Fruit fly (Drosophila melanogaster) whole organism, prepupa: ENCODE data around the gene hng2.

Experiments
- CG10631 ChIP-seq: fragments of 200-800 bp; sonication (Bioruptor generic); optimal IDR thresholded peaks from 2 replicates; lab custom pipeline; 2016; ENCODE audit warnings: missing biosample characterization, missing genetic modification characterization
- CG11294 ChIP-seq: fragments of 200-800 bp; sonication (Bioruptor generic); IDR thresholded peaks from 2 replicates; pipeline ENCODE4 v1.3.6; 2022; ENCODE audit warnings: missing biosample characterization, missing genetic modification characterization
- CG11762 ChIP-seq: fragments of 200-800 bp; sonication (Bioruptor generic); optimal IDR thresholded peaks from 3 replicates; lab custom pipeline; 2016; ENCODE audit warnings: missing biosample characterization, missing genetic modification characterization; ENCODE audit not compliant: insufficient read depth
- CG11902 ChIP-seq: fragments of 200-800 bp; sonication (Bioruptor generic); optimal IDR thresholded peaks from 3 replicates; lab custom pipeline; 2016; ENCODE audit warnings: missing biosample characterization, missing genetic modification characterization
- CG1621 ChIP-seq: fragments of 200-800 bp; sonication (Bioruptor generic); optimal IDR thresholded peaks from 3 replicates; lab custom pipeline; 2018; ENCODE audit warnings: missing biosample characterization, mild to moderate bottlenecking, missing genetic modification characterization
- CG31627 ChIP-seq: fragments of 200-800 bp; sonication (Bioruptor generic); optimal IDR thresholded peaks from 3 replicates; lab custom pipeline; 2016; ENCODE audit warnings: missing biosample characterization, missing genetic modification characterization
- CG32006 ChIP-seq: fragments of 200-800 bp; sonication (Bioruptor generic); optimal IDR thresholded peaks from 3 replicates; lab custom pipeline; 2017; ENCODE audit warnings: missing biosample characterization, mild to moderate bottlenecking, missing genetic modification characterization
- CG34406 ChIP-seq: fragments of 200-800 bp; sonication (Bioruptor generic); optimal IDR thresholded peaks from 3 replicates; lab custom pipeline; 2016; ENCODE audit warnings: missing biosample characterization, missing genetic modification characterization
- CG3919 ChIP-seq: fragments of 200-800 bp; sonication (Bioruptor generic); optimal IDR thresholded peaks from 3 replicates; lab custom pipeline; 2016; ENCODE audit warnings: missing biosample characterization, missing genetic modification characterization
- CG4318 ChIP-seq: fragments of 200-800 bp; sonication (Bioruptor generic); optimal IDR thresholded peaks from 3 replicates; lab custom pipeline; 2017; ENCODE audit warnings: missing biosample characterization, mild to moderate bottlenecking, missing genetic modification characterization
- CG6163 ChIP-seq: fragments of 200-800 bp; sonication (Bioruptor generic); IDR thresholded peaks from 3 replicates; pipeline ENCODE4 v1.3.6; 2022; ENCODE audit warnings: missing biosample characterization, missing genetic modification characterization
- CG6276 ChIP-seq: fragments of 200-800 bp; sonication (Bioruptor generic); optimal IDR thresholded peaks from 2 replicates; lab custom pipeline; 2017; ENCODE audit warnings: missing biosample characterization, mild to moderate bottlenecking, missing genetic modification characterization
- CG6792 ChIP-seq: fragments of 200-800 bp; sonication (Bioruptor generic); optimal IDR thresholded peaks from 3 replicates; lab custom pipeline; 2016; ENCODE audit warnings: missing biosample characterization, missing genetic modification characterization
- CG6808 ChIP-seq: fragments of 200-800 bp; sonication (Bioruptor generic); optimal IDR thresholded peaks from 3 replicates; lab custom pipeline; 2017; ENCODE audit warnings: missing biosample characterization, missing genetic modification characterization, mild to moderate bottlenecking, moderate library complexity, missing genetic modification reagents
- CG6854 ChIP-seq: fragments of 200-800 bp; sonication (Bioruptor generic); optimal IDR thresholded peaks from 2 replicates; lab custom pipeline; 2017; ENCODE audit warnings: missing biosample characterization, mild to moderate bottlenecking, missing genetic modification characterization
- CG7368 ChIP-seq: fragments of 200-800 bp; sonication (Bioruptor generic); optimal IDR thresholded peaks from 3 replicates; lab custom pipeline; 2016; ENCODE audit warnings: missing biosample characterization, missing genetic modification characterization
- CG8119 ChIP-seq: fragments of 200-800 bp; sonication (Bioruptor generic); IDR thresholded peaks from 3 replicates; pipeline ENCODE4 v1.3.6; 2022; ENCODE audit warnings: missing biosample characterization, missing genetic modification characterization
- CG8319 ChIP-seq: fragments of 200-800 bp; sonication (Bioruptor generic); optimal IDR thresholded peaks from 3 replicates; lab custom pipeline; 2016; ENCODE audit warnings: missing biosample characterization, missing genetic modification characterization
- CG8632 ChIP-seq: fragments of 200-800 bp; sonication (Bioruptor generic); optimal IDR thresholded peaks from 3 replicates; lab custom pipeline; 2016; ENCODE audit warnings: missing biosample characterization, missing genetic modification characterization
- Eip75B ChIP-seq: fragments of 200-800 bp; sonication (Bioruptor generic); optimal IDR thresholded peaks from 3 replicates; lab custom pipeline; 2016; ENCODE audit warnings: missing biosample characterization, missing genetic modification characterization
- Eip78C ChIP-seq: fragments of 200-800 bp; sonication (Bioruptor generic); peaks from one replicate; lab custom pipeline; 2016; ENCODE audit warnings: missing biosample characterization, missing genetic modification characterization
- Ets21C ChIP-seq: fragments of 200-800 bp; sonication (Bioruptor generic); optimal IDR thresholded peaks from 3 replicates; lab custom pipeline; 2016; ENCODE audit warnings: missing biosample characterization, missing genetic modification characterization
- Ets96B ChIP-seq: fragments of 200-800 bp; optimal IDR thresholded peaks from 2 replicates; lab custom pipeline; 2019; ENCODE audit warnings: missing biosample characterization, mild to moderate bottlenecking, missing genetic modification characterization, moderate library complexity
- Hr38 ChIP-seq: sonication (Bioruptor generic); optimal IDR thresholded peaks from 2 replicates; lab custom pipeline; 2016; ENCODE audit warnings: missing biosample characterization, missing genetic modification characterization
- Hr39 ChIP-seq: fragments of 200-800 bp; sonication (Bioruptor generic); optimal IDR thresholded peaks from 2 replicates; lab custom pipeline; 2016; ENCODE audit warnings: missing biosample characterization, missing genetic modification characterization
- Hr4 ChIP-seq: fragments of 200-800 bp; sonication (Bioruptor generic); optimal IDR thresholded peaks from 3 replicates; lab custom pipeline; 2016; ENCODE audit warnings: missing biosample characterization, missing genetic modification characterization
- Lpt ChIP-seq: fragments of 200-800 bp; sonication (Bioruptor generic); optimal IDR thresholded peaks from 3 replicates; lab custom pipeline; 2016; ENCODE audit warnings: missing biosample characterization, missing genetic modification characterization
- Met ChIP-seq: fragments of 200-800 bp; sonication (Bioruptor generic); optimal IDR thresholded peaks from 3 replicates; lab custom pipeline; 2016; ENCODE audit warnings: missing biosample characterization, missing genetic modification characterization
- OdsH ChIP-seq: fragments of 200-800 bp; sonication (Bioruptor generic); optimal IDR thresholded peaks from 3 replicates; lab custom pipeline; 2016; ENCODE audit warnings: missing biosample characterization, missing genetic modification characterization
- Smox ChIP-seq: fragments of 200-800 bp; sonication (Bioruptor generic); optimal IDR thresholded peaks from 3 replicates; lab custom pipeline; 2016; ENCODE audit warnings: missing biosample characterization, missing genetic modification characterization
- Sox102F ChIP-seq: fragments of 200-800 bp; sonication (Bioruptor generic); optimal IDR thresholded peaks from 2 replicates; lab custom pipeline; 2016; ENCODE audit warnings: missing biosample characterization, mild to moderate bottlenecking, missing genetic modification characterization
- Sox14 ChIP-seq: fragments of 200-800 bp; sonication (Bioruptor generic); optimal IDR thresholded peaks from 3 replicates; lab custom pipeline; 2016; ENCODE audit warnings: missing biosample characterization, missing genetic modification characterization
- achi ChIP-seq: fragments of 200-800 bp; sonication (Bioruptor generic); optimal IDR thresholded peaks from 3 replicates; lab custom pipeline; 2016; ENCODE audit warnings: missing biosample characterization, missing genetic modification characterization
- acj6 ChIP-seq: fragments of 200-800 bp; sonication (Bioruptor generic); optimal IDR thresholded peaks from 3 replicates; lab custom pipeline; 2016; ENCODE audit warnings: missing biosample characterization, missing genetic modification characterization
- dac ChIP-seq: fragments of 200-800 bp; sonication (Bioruptor generic); optimal IDR thresholded peaks from 2 replicates; lab custom pipeline; 2017; ENCODE audit warnings: missing biosample characterization, mild to moderate bottlenecking, missing genetic modification characterization
- dsx ChIP-seq: fragments of 200-800 bp; optimal IDR thresholded peaks from 3 replicates; lab custom pipeline; 2019; ENCODE audit warnings: missing biosample characterization, mild to moderate bottlenecking, missing genetic modification characterization, moderate library complexity; ENCODE audit not compliant: poor library complexity, severe bottlenecking
- eg ChIP-seq: fragments of 200-800 bp; sonication (Bioruptor generic); IDR thresholded peaks from 3 replicates; pipeline ENCODE4 v1.3.6; 2022; ENCODE audit warnings: missing biosample characterization, missing genetic modification characterization
- esn ChIP-seq: fragments of 200-800 bp; sonication (Bioruptor generic); optimal IDR thresholded peaks from 2 replicates; lab custom pipeline; 2016; ENCODE audit warnings: missing biosample characterization, mild to moderate bottlenecking, missing genetic modification characterization, moderate library complexity
- fd59A ChIP-seq: fragments of 200-800 bp; sonication (Bioruptor generic); optimal IDR thresholded peaks from 2 replicates; lab custom pipeline; 2017; ENCODE audit warnings: missing biosample characterization, mild to moderate bottlenecking, missing genetic modification characterization, missing genetic modification reagents
- fd85E ChIP-seq: fragments of 200-800 bp; sonication (Bioruptor generic); optimal IDR thresholded peaks from 3 replicates; lab custom pipeline; 2016; ENCODE audit warnings: missing biosample characterization, missing genetic modification characterization
- fkh ChIP-seq: fragments of 200-800 bp; sonication (Bioruptor generic); optimal IDR thresholded peaks from 3 replicates; lab custom pipeline; 2017; ENCODE audit warnings: missing biosample characterization, mild to moderate bottlenecking, missing genetic modification characterization, moderate library complexity
- lz ChIP-seq: fragments of 200-800 bp; sonication (Bioruptor generic); optimal IDR thresholded peaks from 3 replicates; lab custom pipeline; 2016; ENCODE audit warnings: missing biosample characterization, missing genetic modification characterization
- net ChIP-seq: fragments of 200-800 bp; sonication (Bioruptor generic); optimal IDR thresholded peaks from 3 replicates; lab custom pipeline; 2016; ENCODE audit warnings: missing biosample characterization, missing genetic modification characterization
- pdm3 ChIP-seq: fragments of 200-800 bp; sonication (Bioruptor generic); optimal IDR thresholded peaks from 3 replicates; lab custom pipeline; 2016; ENCODE audit warnings: missing biosample characterization, missing genetic modification characterization
- salr ChIP-seq, 2 experiments: fragments of 200-800 bp; sonication (Bioruptor generic); optimal IDR thresholded peaks; 3 replicates each; lab custom pipeline; 2016 to 2018; ENCODE audit warnings: missing biosample characterization in 2 of 2, missing genetic modification characterization in 2 of 2, mild to moderate bottlenecking in 1 of 2
- spab ChIP-seq: fragments of 200-800 bp; sonication (Bioruptor generic); optimal IDR thresholded peaks from 2 replicates; lab custom pipeline; 2017; ENCODE audit warnings: missing biosample characterization, mild to moderate bottlenecking, missing genetic modification characterization, missing genetic modification reagents
- svp ChIP-seq: fragments of 200-800 bp; sonication (Bioruptor generic); peaks from one replicate; lab custom pipeline; 2016; ENCODE audit warnings: missing biosample characterization, missing genetic modification characterization
- topi ChIP-seq: fragments of 200-800 bp; sonication (Bioruptor generic); optimal IDR thresholded peaks from 3 replicates; lab custom pipeline; 2016; ENCODE audit warnings: missing biosample characterization, missing genetic modification characterization
- vri ChIP-seq: fragments of 200-800 bp; sonication (Bioruptor generic); optimal IDR thresholded peaks from 3 replicates; lab custom pipeline; 2016; ENCODE audit warnings: missing biosample characterization, mild to moderate bottlenecking, missing genetic modification characterization

hng2 gene

DNA sequence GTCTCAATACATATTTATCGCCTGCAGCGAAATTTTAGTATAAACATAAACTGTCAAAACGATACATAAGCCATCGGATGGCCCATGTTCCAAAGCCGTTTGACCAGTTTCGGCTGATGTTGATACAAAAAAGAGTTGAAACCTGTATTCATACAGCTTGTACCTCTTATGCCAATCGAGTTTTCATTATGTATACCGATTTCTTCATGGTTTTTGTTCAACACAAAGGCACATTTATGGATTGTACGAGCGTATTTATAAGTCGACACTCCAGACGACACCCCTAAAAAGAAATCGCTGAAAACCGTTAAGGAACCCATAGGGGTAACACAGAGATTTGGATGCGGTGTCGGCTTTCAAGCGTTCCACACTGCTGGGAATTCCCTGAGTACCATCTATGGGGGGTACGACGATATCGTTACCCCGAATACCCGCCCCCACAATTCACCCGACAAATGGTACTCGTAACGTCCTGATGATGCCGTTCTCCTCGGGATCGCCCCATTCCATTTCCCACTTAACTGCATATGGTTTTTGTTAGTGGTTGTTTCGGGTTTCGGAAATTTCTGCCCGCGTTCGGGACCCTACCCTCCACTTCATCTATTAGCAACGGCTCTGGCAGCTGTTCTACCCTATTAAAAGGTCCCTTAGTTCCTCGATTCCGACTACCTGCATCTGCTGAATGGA lies 1.9 kb downstream of the hng2 start (continued):
- TF ChIP-seq Sox14 (GFP tag; lab: Kevin White, UChicago) (no peak), fkh (GFP tag; lab: Kevin White, UChicago) (peak; percentile 6), topi (no peak), spab (no peak), svp (GFP tag; lab: Kevin White, UChicago) (peak; percentile 4)

DNA sequence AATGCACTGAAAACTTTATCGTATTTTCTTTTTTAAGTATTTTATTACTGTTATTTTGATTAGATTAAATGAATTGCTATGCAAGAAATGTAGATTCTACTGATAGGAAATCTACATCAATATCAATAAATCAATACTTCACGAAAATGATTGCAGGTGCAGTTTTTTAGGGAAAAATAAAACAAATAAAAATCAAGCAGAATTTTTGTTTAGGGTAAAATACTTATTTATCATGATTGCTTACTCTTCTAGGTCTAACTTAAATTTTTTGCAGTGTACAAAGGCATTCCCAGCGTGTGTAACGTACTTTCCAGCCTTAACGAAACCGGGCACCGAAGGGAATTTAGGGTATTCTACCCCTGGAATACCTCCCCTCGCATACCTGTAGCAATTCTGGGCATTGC lies 2.4 kb downstream of the hng2 start:
- TF ChIP-seq Hr38 (no peak), CG11762 (no peak), Eip78C (GFP tag; lab: Kevin White, UChicago) (peak; percentile 87), dsx (GFP tag; lab: Kevin White, UChicago) (peak; percentile 28), Hr4 (GFP tag; lab: Kevin White, UChicago) (peak; percentile 14), CG34406 (GFP tag; lab: Kevin White, UChicago) (peak; percentile 57), esn (GFP tag; lab: Kevin White, UChicago) (peak; percentile 80), CG8119 (GFP tag; lab: Robert Waterston, UW) (no peak), pdm3 (peak; percentile 59), CG6276 (GFP tag; lab: Kevin White, UChicago) (no peak), vri (peak; percentile 43), net (GFP tag; lab: Kevin White, UChicago) (peak; percentile 28), dac (no peak), eg (GFP tag; lab: Robert Waterston, UW) (no peak), fkh (GFP tag; lab: Kevin White, UChicago) (peak; percentile 18), CG11902 (peak; percentile 38), OdsH (GFP tag; lab: Kevin White, UChicago) (peak; percentile 64), achi (GFP tag; lab: Kevin White, UChicago) (peak; percentile 60), salr (GFP tag; optimal IDR thresholded peaks at IDR 0.05; lab: Kevin White, UChicago) (peak in 1 of 2 experiments; percentile 41), CG8632 (peak; percentile 62), CG8319 (GFP tag; lab: Kevin White, UChicago) (peak; percentile 6), topi (peak; percentile 67), lz (peak; percentile 61), Ets21C (GFP tag; lab: Kevin White, UChicago) (peak; percentile 38), CG6808 (GFP tag; lab: Kevin White, UChicago) (peak; percentile 60), CG31627 (GFP tag; lab: Kevin White, UChicago) (peak; percentile 63), CG6854 (no peak), fd59A (GFP tag; lab: Kevin White, UChicago) (peak; percentile 50), acj6 (GFP tag; lab: Kevin White, UChicago) (peak; percentile 59), Sox102F (GFP tag; lab: Kevin White, UChicago) (peak; percentile 50), Smox (GFP tag; lab: Kevin White, UChicago) (peak; percentile 63), CG11294 (GFP tag; lab: Robert Waterston, UW) (no peak), CG4318 (GFP tag; lab: Kevin White, UChicago) (no peak), fd85E (GFP tag; lab: Kevin White, UChicago) (no peak), CG10631 (GFP tag; lab: Kevin White, UChicago) (peak; percentile 56), CG6792 (GFP tag; lab: Kevin White, UChicago) (peak; percentile 57), CG6163 (GFP tag; lab: Robert Waterston, UW) (no peak), Eip75B (GFP tag; lab: Kevin White, UChicago) (peak; percentile 66), CG3919 (peak; percentile 47), Hr39 (GFP tag; lab: Kevin White, UChicago) (peak; percentile 54), Met (peak; percentile 77), svp (GFP tag; lab: Kevin White, UChicago) (peak; percentile 86), Lpt (GFP tag; lab: Kevin White, UChicago) (no peak), Sox14 (GFP tag; lab: Kevin White, UChicago) (peak; percentile 45), CG32006 (GFP tag; lab: Kevin White, UChicago) (peak; percentile 38), CG1621 (tag; lab: Kevin White, UChicago) (peak; percentile 36), CG7368 (GFP tag; lab: Kevin White, UChicago) (peak; percentile 28), Ets96B (tag; lab: Kevin White, UChicago) (peak; percentile 65)
